ENCODE assay signal across 3 fruit fly cellular contexts in genomic region chr3R:20891495-20891894, dm6.
TF ChIP-seq lines count a peak whose summit lies in the region.

No protein-coding gene starts in this region.

- no peak for TF ChIP-seq CTCF in whole organism, embryonic (GFP tag; optimal IDR thresholded peaks at IDR 0.05; lab: Kevin White, UChicago)

TF ChIP-seq in whole organism, embryonic, 481 proteins besides CTCF, POLR2A, EP300 and RAD21 (continues in another document):
- no peak for TF ChIP-seq CG4820 (GFP tag; optimal IDR thresholded peaks at IDR 0.05; lab: Kevin White, UChicago)
- no peak for TF ChIP-seq Antp (GFP tag; optimal IDR thresholded peaks at IDR 0.05; lab: Kevin White, UChicago)
- TF ChIP-seq CG12391 (tag; optimal IDR thresholded peaks at IDR 0.05; lab: Kevin White, UChicago): no peak
- TF ChIP-seq Scr (GFP tag; IDR thresholded peaks at IDR 0.05; lab: Robert Waterston, UW; ENCODE audit: partially characterized antibody): no peak; the same call in 1 of the 2 replicates
- TF ChIP-seq abd-A (tag; optimal IDR thresholded peaks at IDR 0.05; lab: Kevin White, UChicago): peak; percentile 12
- TF ChIP-seq Mad (GFP tag; optimal IDR thresholded peaks at IDR 0.05; lab: Kevin White, UChicago): no peak
- TF ChIP-seq Taf1 (GFP tag; IDR thresholded peaks at IDR 0.05; lab: Robert Waterston, UW): no peak
- TF ChIP-seq Oaz (GFP tag; IDR thresholded peaks at IDR 0.05; lab: Robert Waterston, UW): no peak
- no peak for TF ChIP-seq cwo (GFP tag; optimal IDR thresholded peaks at IDR 0.05; lab: Kevin White, UChicago)
- TF ChIP-seq Abd-B (GFP tag; optimal IDR thresholded peaks at IDR 0.05; lab: Kevin White, UChicago): no peak
- no peak for TF ChIP-seq fu2 (GFP tag; optimal IDR thresholded peaks at IDR 0.05; lab: Kevin White, UChicago)
- TF ChIP-seq dysf (GFP tag; IDR thresholded peaks at IDR 0.05; lab: Robert Waterston, UW): no peak
- TF ChIP-seq CG31388 (GFP tag; optimal IDR thresholded peaks at IDR 0.05; lab: Kevin White, UChicago): no peak
- TF ChIP-seq HLH4C (GFP tag; IDR thresholded peaks at IDR 0.05; lab: Robert Waterston, UW; ENCODE audit: partially characterized antibody): peak; percentile 6; the same call in 1 of the 3 replicates
- TF ChIP-seq unc-4 (GFP tag; IDR thresholded peaks at IDR 0.05; lab: Robert Waterston, UW; ENCODE audit: partially characterized antibody): no peak
- no peak for TF ChIP-seq tll (GFP tag; optimal IDR thresholded peaks at IDR 0.05; lab: Kevin White, UChicago)
- no peak for TF ChIP-seq Optix (GFP tag; IDR thresholded peaks at IDR 0.05; lab: Robert Waterston, UW)
- no peak for TF ChIP-seq ranshi (GFP tag; IDR thresholded peaks at IDR 0.05; lab: Robert Waterston, UW)
- no peak for TF ChIP-seq hb (GFP tag; IDR thresholded peaks at IDR 0.05; lab: Robert Waterston, UW; ENCODE audit: partially characterized antibody)
- peak; percentile 73 for TF ChIP-seq Bgb (GFP tag; IDR thresholded peaks at IDR 0.05; lab: Robert Waterston, UW; ENCODE audit: partially characterized antibody)
- no peak for TF ChIP-seq CG10209 (GFP tag; optimal IDR thresholded peaks at IDR 0.05; lab: Kevin White, UChicago)
- peak; percentile 17; the same call in 1 of the 2 replicates for TF ChIP-seq hbn (GFP tag; IDR thresholded peaks at IDR 0.05; lab: Robert Waterston, UW; ENCODE audit: partially characterized antibody)
- peak; percentile 16; the same call in 1 of the 2 replicates for TF ChIP-seq vvl (GFP tag; IDR thresholded peaks at IDR 0.05; lab: Robert Waterston, UW)
- no peak for TF ChIP-seq NfI (GFP tag; optimal IDR thresholded peaks at IDR 0.05; lab: Kevin White, UChicago)
- TF ChIP-seq CG42726 (GFP tag; IDR thresholded peaks at IDR 0.05; lab: Robert Waterston, UW; ENCODE audit: partially characterized antibody): peak; percentile 80
- no peak for TF ChIP-seq run (tag; optimal IDR thresholded peaks at IDR 0.05; lab: Kevin White, UChicago)
- TF ChIP-seq CG10431 (GFP tag; optimal IDR thresholded peaks at IDR 0.05; lab: Kevin White, UChicago): no peak
- TF ChIP-seq CG17802 (tag; optimal IDR thresholded peaks at IDR 0.05; lab: Kevin White, UChicago): no peak
- peak; percentile 27; the same call in 1 of the 2 replicates for TF ChIP-seq CG13287 (GFP tag; IDR thresholded peaks at IDR 0.05; lab: Robert Waterston, UW; ENCODE audit: partially characterized antibody)

TF ChIP-seq in whole organism, prepupa, 60 proteins besides CTCF, POLR2A, EP300 and RAD21:
- TF ChIP-seq Sox15 (GFP tag; optimal IDR thresholded peaks at IDR 0.05; lab: Kevin White, UChicago): no peak
- TF ChIP-seq CG6854 (GFP tag; optimal IDR thresholded peaks at IDR 0.05; lab: Kevin White, UChicago): no peak
- TF ChIP-seq fkh (GFP tag; optimal IDR thresholded peaks at IDR 0.05; lab: Kevin White, UChicago): peak; percentile 8
- TF ChIP-seq CG8632 (GFP tag; optimal IDR thresholded peaks at IDR 0.05; lab: Kevin White, UChicago): no peak
- no peak for TF ChIP-seq topi (GFP tag; optimal IDR thresholded peaks at IDR 0.05; lab: Kevin White, UChicago)
- TF ChIP-seq Gug (GFP tag; IDR thresholded peaks at IDR 0.05; lab: Robert Waterston, UW): no peak
- no peak for TF ChIP-seq CG11762 (GFP tag; optimal IDR thresholded peaks at IDR 0.05; lab: Kevin White, UChicago; ENCODE audit: insufficient read depth)

TF ChIP-seq in whole organism, wandering third instar larva, 38 proteins besides CTCF, POLR2A, EP300 and RAD21:
- TF ChIP-seq fru (GFP tag; optimal IDR thresholded peaks at IDR 0.05; lab: Kevin White, UChicago) (no peak), Sp1 (GFP tag; optimal IDR thresholded peaks at IDR 0.05; lab: Kevin White, UChicago) (no peak), tai (GFP tag; optimal IDR thresholded peaks at IDR 0.05; lab: Kevin White, UChicago) (peak; percentile 11), CrebA (GFP tag; optimal IDR thresholded peaks at IDR 0.05; lab: Kevin White, UChicago; ENCODE audit: borderline replicate concordance) (peak; percentile 24), dl (GFP tag; optimal IDR thresholded peaks at IDR 0.05; lab: Kevin White, UChicago; ENCODE audit: insufficient read depth in 1 of 2, partially characterized antibody in 2 of 2) (peak in 1 of 2 experiments; percentile 3), Hnf4 (GFP tag; optimal IDR thresholded peaks at IDR 0.05; lab: Kevin White, UChicago) (no peak), brk (GFP tag; optimal IDR thresholded peaks at IDR 0.05; lab: Kevin White, UChicago) (no peak)
TF ChIP-seq in whole organism, wandering third instar larva: peak in this region for 3.
